Fruit fly (Drosophila melanogaster) whole organism, embryonic: ENCODE data around the gene CG13928.
A peak's percentile ranks its signal among the peaks of the same experiment; 100 is the strongest.

ENCODE experiments used
- BtbVII ChIP-seq: fragments of 200-800 bp; sonication (Bioruptor generic); optimal IDR thresholded peaks from 3 replicates; lab custom pipeline; 2017; ENCODE audit warnings: missing biosample characterization, mild to moderate bottlenecking, missing genetic modification characterization
- CG11695 ChIP-seq: fragments of 200-800 bp; sonication (Bioruptor generic); IDR thresholded peaks from 3 replicates; pipeline ENCODE4 v1.3.6; 2022; ENCODE audit warnings: missing biosample characterization, missing genetic modification characterization
- CG11696 ChIP-seq: fragments of 200-800 bp; sonication (Bioruptor generic); IDR thresholded peaks from 2 replicates; pipeline ENCODE4 v1.3.6; 2022; ENCODE audit warnings: missing biosample characterization, missing genetic modification characterization
- CG11723 ChIP-seq: fragments of 200-800 bp; sonication (Bioruptor generic); optimal IDR thresholded peaks from 2 replicates; lab custom pipeline; 2017; ENCODE audit warnings: missing biosample characterization, mild to moderate bottlenecking, missing genetic modification characterization
- CG12744 ChIP-seq: fragments of 200-800 bp; sonication (Bioruptor generic); optimal IDR thresholded peaks from 2 replicates; lab custom pipeline; 2016; ENCODE audit warnings: missing biosample characterization, missing genetic modification characterization
- CG13123 ChIP-seq: fragments of 200-800 bp; sonication (Bioruptor generic); optimal IDR thresholded peaks from 2 replicates; lab custom pipeline; 2016; ENCODE audit warnings: missing biosample characterization, missing genetic modification characterization
- CG13287 ChIP-seq: fragments of 200-800 bp; sonication (Bioruptor generic); IDR thresholded peaks from 2 replicates; pipeline ENCODE4 v1.3.6; 2022; ENCODE audit warnings: missing biosample characterization, missing genetic modification characterization; ENCODE audit not compliant: partially characterized antibody
- CG13624 ChIP-seq: fragments of 200-800 bp; sonication (Bioruptor generic); optimal IDR thresholded peaks from 2 replicates; lab custom pipeline; 2016; ENCODE audit warnings: missing biosample characterization, missing genetic modification characterization
- CG14710 ChIP-seq: fragments of 200-800 bp; sonication (Bioruptor generic); optimal IDR thresholded peaks from 3 replicates; lab custom pipeline; 2019; ENCODE audit warnings: missing biosample characterization, mild to moderate bottlenecking, missing genetic modification characterization, moderate library complexity
- CG14860 ChIP-seq: fragments of 200-800 bp; sonication (Bioruptor generic); IDR thresholded peaks from 3 replicates; pipeline ENCODE4 v1.3.6; 2022; ENCODE audit warnings: missing biosample characterization, missing genetic modification characterization; ENCODE audit not compliant: partially characterized antibody
- CG14965 ChIP-seq: fragments of 200-800 bp; sonication (Bioruptor generic); optimal IDR thresholded peaks from 2 replicates; lab custom pipeline; 2016; ENCODE audit warnings: missing biosample characterization, missing genetic modification characterization, borderline replicate concordance
- CG1647 ChIP-seq: fragments of 200-800 bp; sonication (Bioruptor generic); optimal IDR thresholded peaks from 3 replicates; lab custom pipeline; 2016; ENCODE audit warnings: missing biosample characterization, missing genetic modification characterization
- CG16813 ChIP-seq: fragments of 200-800 bp; sonication (Bioruptor generic); IDR thresholded peaks from 3 replicates; pipeline ENCODE4 v1.3.6; 2022; ENCODE audit warnings: missing biosample characterization, missing genetic modification characterization; ENCODE audit not compliant: partially characterized antibody
- CG17361 ChIP-seq: fragments of 200-800 bp; sonication (Bioruptor generic); IDR thresholded peaks from 3 replicates; pipeline ENCODE4 v1.3.6; 2022; ENCODE audit warnings: missing biosample characterization, missing genetic modification characterization
- CG17385 ChIP-seq: fragments of 200-800 bp; sonication (Bioruptor generic); optimal IDR thresholded peaks from 3 replicates; lab custom pipeline; 2018; ENCODE audit warnings: missing biosample characterization, mild to moderate bottlenecking, missing genetic modification characterization
- CG17802 ChIP-seq: fragments of 200-800 bp; sonication (Bioruptor generic); optimal IDR thresholded peaks from 2 replicates; lab custom pipeline; 2018; ENCODE audit warnings: missing biosample characterization, mild to moderate bottlenecking, missing genetic modification characterization, moderate library complexity
- CG17829 ChIP-seq: fragments of 200-800 bp; optimal IDR thresholded peaks from 2 replicates; lab custom pipeline; 2019; ENCODE audit warnings: missing biosample characterization, mild to moderate bottlenecking, missing genetic modification characterization, moderate library complexity
- CG3407 ChIP-seq: fragments of 200-800 bp; sonication (Bioruptor generic); optimal IDR thresholded peaks from 2 replicates; lab custom pipeline; 2018; ENCODE audit warnings: missing biosample characterization, mild to moderate bottlenecking, missing genetic modification characterization
- CG6854 ChIP-seq: fragments of 200-800 bp; sonication (Bioruptor generic); optimal IDR thresholded peaks from 3 replicates; lab custom pipeline; 2017; ENCODE audit warnings: missing biosample characterization, mild to moderate bottlenecking, missing genetic modification characterization
- CG9437 ChIP-seq: fragments of 200-800 bp; sonication (Bioruptor generic); optimal IDR thresholded peaks from 2 replicates; lab custom pipeline; 2018; ENCODE audit warnings: missing biosample characterization, mild to moderate bottlenecking, missing genetic modification characterization
- CG9609 ChIP-seq: fragments of 200-800 bp; sonication (Bioruptor generic); optimal IDR thresholded peaks from 3 replicates; lab custom pipeline; 2016; ENCODE audit warnings: missing biosample characterization, missing genetic modification characterization
- CG9932 ChIP-seq: fragments of 200-800 bp; sonication (Bioruptor generic); IDR thresholded peaks from 2 replicates; pipeline ENCODE4 v1.3.6; 2022; ENCODE audit warnings: missing biosample characterization, missing genetic modification characterization
- Dad ChIP-seq: fragments of 200-800 bp; sonication (Bioruptor generic); optimal IDR thresholded peaks from 3 replicates; lab custom pipeline; 2016; ENCODE audit warnings: missing biosample characterization, missing genetic modification characterization
- Deaf1 ChIP-seq: fragments of 200-800 bp; optimal IDR thresholded peaks from 3 replicates; lab custom pipeline; 2019; ENCODE audit warnings: missing biosample characterization, mild to moderate bottlenecking, missing genetic modification characterization, moderate library complexity
- H15 ChIP-seq: fragments of 200-800 bp; sonication (Bioruptor generic); IDR thresholded peaks from 3 replicates; pipeline ENCODE4 v1.3.6; 2022; ENCODE audit warnings: missing biosample characterization, missing genetic modification characterization
- HLH54F ChIP-seq: fragments of 200-800 bp; sonication (Bioruptor generic); optimal IDR thresholded peaks from 3 replicates; lab custom pipeline; 2016; ENCODE audit warnings: missing biosample characterization, missing genetic modification characterization
- HmgD ChIP-seq: fragments of 200-800 bp; sonication (Bioruptor generic); optimal IDR thresholded peaks from 3 replicates; lab custom pipeline; 2016; ENCODE audit warnings: missing biosample characterization, missing genetic modification characterization
- Hr39 ChIP-seq: fragments of >200 bp; optimal IDR thresholded peaks from 2 replicates; lab custom pipeline; 2017
- MTF-1 ChIP-seq: fragments of 200-800 bp; sonication (Bioruptor generic); optimal IDR thresholded peaks from 2 replicates; lab custom pipeline; 2018; ENCODE audit warnings: missing biosample characterization, mild to moderate bottlenecking, missing genetic modification characterization, borderline replicate concordance
- Mes4 ChIP-seq: fragments of 200-800 bp; sonication (Bioruptor generic); optimal IDR thresholded peaks from 2 replicates; lab custom pipeline; 2016; ENCODE audit warnings: missing biosample characterization, missing genetic modification characterization
- Neu2 ChIP-seq: fragments of 200-800 bp; sonication (Bioruptor generic); optimal IDR thresholded peaks from 3 replicates; lab custom pipeline; 2016; ENCODE audit warnings: missing biosample characterization, missing genetic modification characterization, borderline replicate concordance
- Optix ChIP-seq: fragments of 200-800 bp; sonication (Bioruptor generic); IDR thresholded peaks from 3 replicates; pipeline ENCODE4 v1.3.6; 2022; ENCODE audit warnings: missing biosample characterization, missing genetic modification characterization
- Sry-δ ChIP-seq: fragments of 200-800 bp; sonication (Bioruptor generic); optimal IDR thresholded peaks from 2 replicates; lab custom pipeline; 2016; ENCODE audit warnings: missing biosample characterization, missing genetic modification characterization
- Xbp1 ChIP-seq: fragments of 200-800 bp; sonication (Bioruptor generic); optimal IDR thresholded peaks from 3 replicates; lab custom pipeline; 2016; ENCODE audit warnings: missing biosample characterization, mild to moderate bottlenecking, missing genetic modification characterization
- ara ChIP-seq: fragments of 200-800 bp; sonication (Bioruptor generic); IDR thresholded peaks from 2 replicates; pipeline ENCODE4 v1.3.6; 2022; ENCODE audit warnings: missing biosample characterization, missing genetic modification characterization
- ash1 ChIP-seq: fragments of 200-800 bp; sonication (Bioruptor generic); optimal IDR thresholded peaks from 2 replicates; lab custom pipeline; 2018; ENCODE audit warnings: missing biosample characterization, mild to moderate bottlenecking, missing genetic modification characterization
- bowl ChIP-seq: fragments of 200-800 bp; sonication (Bioruptor generic); IDR thresholded peaks from 2 replicates; pipeline ENCODE4 v1.3.6; 2022; ENCODE audit warnings: missing biosample characterization, missing genetic modification characterization
- caup ChIP-seq: fragments of 200-800 bp; sonication (Bioruptor generic); optimal IDR thresholded peaks from 3 replicates; lab custom pipeline; 2017; ENCODE audit warnings: missing biosample characterization, mild to moderate bottlenecking, missing genetic modification characterization, moderate library complexity; ENCODE audit not compliant: severe bottlenecking
- crol ChIP-seq: fragments of 200-800 bp; sonication (Bioruptor generic); IDR thresholded peaks from 2 replicates; pipeline ENCODE4 v1.3.6; 2022; ENCODE audit warnings: missing biosample characterization, missing genetic modification characterization
- dan ChIP-seq: fragments of 200-800 bp; sonication (Bioruptor generic); IDR thresholded peaks from 2 replicates; pipeline ENCODE4 v1.3.6; 2022; ENCODE audit warnings: missing biosample characterization, missing genetic modification characterization
- ems ChIP-seq: fragments of 200-800 bp; sonication (Bioruptor generic); optimal IDR thresholded peaks from 3 replicates; lab custom pipeline; 2016; ENCODE audit warnings: missing biosample characterization, missing genetic modification characterization
- eve ChIP-seq, 2 experiments: fragments of >200 bp; optimal IDR thresholded peaks; 2 replicates each; lab custom pipeline; 2017; ENCODE audit warnings: missing biosample characterization in 2 of 2, missing genetic modification characterization in 2 of 2
- eyg ChIP-seq: fragments of 200-800 bp; sonication (Bioruptor generic); optimal IDR thresholded peaks from 3 replicates; lab custom pipeline; 2016; ENCODE audit warnings: missing biosample characterization, missing genetic modification characterization
- hth ChIP-seq: fragments of >200 bp; optimal IDR thresholded peaks from 2 replicates; lab custom pipeline; 2017; ENCODE audit warnings: inconsistent platforms
- klu ChIP-seq: fragments of 200-800 bp; sonication (Bioruptor generic); IDR thresholded peaks from 2 replicates; pipeline ENCODE4 v1.3.6; 2022; ENCODE audit warnings: missing biosample characterization, missing genetic modification characterization
- mld ChIP-seq: fragments of 200-800 bp; sonication (Bioruptor generic); IDR thresholded peaks from 3 replicates; pipeline ENCODE4 v1.3.6; 2022; ENCODE audit warnings: missing biosample characterization, missing genetic modification characterization; ENCODE audit not compliant: partially characterized antibody
- peb ChIP-seq: fragments of 200-800 bp; sonication (Bioruptor generic); IDR thresholded peaks from 2 replicates; pipeline ENCODE4 v1.3.6; 2022; ENCODE audit warnings: missing biosample characterization, missing genetic modification characterization
- tll ChIP-seq, 2 experiments: fragments of 200-800 bp in 1 of 2; fragments of >200 bp in 1 of 2; sonication (Bioruptor generic) in 1 of 2; optimal IDR thresholded peaks; 2 replicates each; lab custom pipeline; 2017 to 2019; ENCODE audit warnings: missing biosample characterization in 2 of 2, missing genetic modification characterization in 2 of 2, mild to moderate bottlenecking in 1 of 2, moderate library complexity in 1 of 2
- vfl ChIP-seq: fragments of 200-800 bp; sonication (Bioruptor generic); optimal IDR thresholded peaks from 2 replicates; lab custom pipeline; 2016; ENCODE audit warnings: missing biosample characterization, missing genetic modification characterization
- zfh1 ChIP-seq: fragments of 200-800 bp; sonication (Bioruptor generic); IDR thresholded peaks from 3 replicates; pipeline ENCODE4 v1.3.6; 2022; ENCODE audit warnings: missing biosample characterization, missing genetic modification characterization

Gene CG13928

dm6 chr3L:1579169-1579853 lies 48.9 kb downstream of the CG13928 start (continued):
- TF ChIP-seq klu (GFP tag; lab: Robert Waterston, UW) (peak; percentile 13; the same call in 1 of the 2 replicates), vfl (GFP tag; lab: Kevin White, UChicago) (no peak), Optix (peak; percentile 73; the same call in 1 of the 3 replicates), CG17829 (tag; lab: Kevin White, UChicago) (peak; percentile 72), CG13287 (GFP tag; lab: Robert Waterston, UW) (no peak), CG9437 (peak; percentile 6), BtbVII (GFP tag; lab: Kevin White, UChicago) (peak; percentile 53), mld (GFP tag; lab: Robert Waterston, UW) (no peak), CG9932 (no peak), CG1647 (GFP tag; lab: Kevin White, UChicago) (no peak), CG13123 (GFP tag; lab: Kevin White, UChicago) (peak; percentile 46), CG11695 (GFP tag; lab: Robert Waterston, UW) (peak; percentile 55), crol (GFP tag; lab: Robert Waterston, UW) (peak; percentile 90), CG17361 (GFP tag; lab: Robert Waterston, UW) (peak; percentile 65; the same call in 2 of the 3 replicates), CG17802 (tag; lab: Kevin White, UChicago) (peak; percentile 58), Hr39 (lab: Kevin White, UChicago) (no peak), zfh1 (GFP tag; lab: Robert Waterston, UW) (peak; percentile 28), CG14965 (GFP tag; lab: Kevin White, UChicago) (peak; percentile 60), hth (lab: Kevin White, UChicago) (no peak), Dad (GFP tag; lab: Kevin White, UChicago) (no peak), tll (GFP tag; optimal IDR thresholded peaks at IDR 0.05; lab: Kevin White, UChicago) (peak in 1 of 2 experiments; percentile 87), peb (GFP tag; lab: Robert Waterston, UW) (no peak), HLH54F (GFP tag; lab: Kevin White, UChicago) (peak; percentile 2), eyg (GFP tag; lab: Kevin White, UChicago) (peak; percentile 64), HmgD (GFP tag; lab: Kevin White, UChicago) (no peak), CG14710 (tag; lab: Kevin White, UChicago) (peak; percentile 79), CG17385 (peak; percentile 60), Xbp1 (GFP tag; lab: Kevin White, UChicago) (peak; percentile 40), Mes4 (GFP tag; lab: Kevin White, UChicago) (peak; percentile 76), H15 (GFP tag; lab: Robert Waterston, UW) (no peak), CG3407 (GFP tag; lab: Kevin White, UChicago) (peak; percentile 86), eve (GFP tag; optimal IDR thresholded peaks at IDR 0.05; lab: Kevin White, UChicago) (peak in 1 of 2 experiments; percentile 87), bowl (no peak), CG12744 (GFP tag; lab: Kevin White, UChicago) (peak; percentile 24), ara (peak; percentile 84), caup (GFP tag; lab: Kevin White, UChicago) (peak; percentile 28), Neu2 (GFP tag; lab: Kevin White, UChicago) (no peak), CG14860 (GFP tag; lab: Robert Waterston, UW) (no peak), CG11696 (peak; percentile 93), Sry-δ (GFP tag; lab: Kevin White, UChicago) (peak; percentile 7), CG11723 (GFP tag; lab: Kevin White, UChicago) (peak; percentile 54), dan (GFP tag; lab: Robert Waterston, UW) (no peak), ems (GFP tag; lab: Kevin White, UChicago) (peak; percentile 22), Deaf1 (tag; lab: Kevin White, UChicago) (no peak), CG6854 (GFP tag; lab: Kevin White, UChicago) (peak; percentile 6), CG9609 (peak; percentile 16), ash1 (peak; percentile 57), MTF-1 (GFP tag; lab: Kevin White, UChicago) (peak; percentile 90), CG16813 (GFP tag; lab: Robert Waterston, UW) (no peak), CG13624 (GFP tag; lab: Kevin White, UChicago) (no peak)
